Fruit fly (Drosophila melanogaster) whole organism, embryonic: ENCODE measurements around the gene HUWE1.

ENCODE experiments used
- ATbp ChIP-seq: fragments of 200-800 bp; sonication (Bioruptor generic); optimal IDR thresholded peaks from 2 replicates; lab custom pipeline; 2017; ENCODE audit warnings: missing biosample characterization, mild to moderate bottlenecking, missing genetic modification characterization, missing genetic modification reagents
- Ada2b ChIP-seq: fragments of 200-800 bp; sonication (Bioruptor generic); IDR thresholded peaks from 2 replicates; pipeline ENCODE4 v1.3.6; 2022; ENCODE audit warnings: missing biosample characterization, missing genetic modification characterization
- Aef1 ChIP-seq: fragments of 200-800 bp; sonication (Bioruptor generic); IDR thresholded peaks from 3 replicates; pipeline ENCODE4 v1.3.6; 2022; ENCODE audit warnings: missing biosample characterization, missing genetic modification characterization
- Blimp-1 ChIP-seq: fragments of 200-800 bp; sonication (Bioruptor generic); optimal IDR thresholded peaks from 3 replicates; lab custom pipeline; 2018; ENCODE audit warnings: missing biosample characterization, missing genetic modification characterization, mild to moderate bottlenecking, moderate library complexity, missing genetic modification reagents
- CG12236 ChIP-seq: fragments of 200-800 bp; sonication (Bioruptor generic); optimal IDR thresholded peaks from 2 replicates; lab custom pipeline; 2016; ENCODE audit warnings: missing biosample characterization, missing genetic modification characterization
- CG12744 ChIP-seq: fragments of 200-800 bp; sonication (Bioruptor generic); optimal IDR thresholded peaks from 2 replicates; lab custom pipeline; 2016; ENCODE audit warnings: missing biosample characterization, missing genetic modification characterization
- CG12942 ChIP-seq: fragments of 200-800 bp; sonication (Bioruptor generic); optimal IDR thresholded peaks from 3 replicates; lab custom pipeline; 2016; ENCODE audit warnings: missing biosample characterization, missing genetic modification characterization
- CG15696 ChIP-seq: fragments of 200-800 bp; sonication (Bioruptor generic); optimal IDR thresholded peaks from 2 replicates; lab custom pipeline; 2019; ENCODE audit warnings: missing biosample characterization, mild to moderate bottlenecking, missing genetic modification characterization, moderate library complexity
- CG1602 ChIP-seq: fragments of 200-800 bp; sonication (Bioruptor generic); optimal IDR thresholded peaks from 3 replicates; lab custom pipeline; 2016; ENCODE audit warnings: missing biosample characterization, missing genetic modification characterization
- CG31224 ChIP-seq: fragments of 200-800 bp; sonication (Bioruptor generic); IDR thresholded peaks from 2 replicates; pipeline ENCODE4 v1.3.6; 2022; ENCODE audit warnings: missing biosample characterization, missing genetic modification characterization
- CG3163 ChIP-seq: fragments of 200-800 bp; sonication (Bioruptor generic); optimal IDR thresholded peaks from 3 replicates; lab custom pipeline; 2016; ENCODE audit warnings: missing biosample characterization, missing genetic modification characterization
- CG3281 ChIP-seq: fragments of 200-800 bp; sonication (Bioruptor generic); optimal IDR thresholded peaks from 3 replicates; lab custom pipeline; 2017; ENCODE audit warnings: missing biosample characterization, mild to moderate bottlenecking, missing genetic modification characterization
- CG34376 ChIP-seq: fragments of 200-800 bp; sonication (Bioruptor generic); optimal IDR thresholded peaks from 2 replicates; lab custom pipeline; 2018; ENCODE audit warnings: missing biosample characterization, mild to moderate bottlenecking, missing genetic modification characterization
- CG43689 ChIP-seq: fragments of 200-800 bp; sonication (Bioruptor generic); IDR thresholded peaks from 2 replicates; pipeline ENCODE4 v1.3.6; 2022; ENCODE audit warnings: missing biosample characterization, missing genetic modification characterization
- CG6813 ChIP-seq: fragments of 200-800 bp; sonication (Bioruptor generic); optimal IDR thresholded peaks from 2 replicates; lab custom pipeline; 2017; ENCODE audit warnings: missing biosample characterization, missing genetic modification characterization, mild to moderate bottlenecking, moderate library complexity, missing genetic modification reagents
- CG8089 ChIP-seq: fragments of 200-800 bp; sonication (Bioruptor generic); optimal IDR thresholded peaks from 3 replicates; lab custom pipeline; 2016; ENCODE audit warnings: missing biosample characterization, missing genetic modification characterization
- CG9932 ChIP-seq: fragments of 200-800 bp; sonication (Bioruptor generic); IDR thresholded peaks from 2 replicates; pipeline ENCODE4 v1.3.6; 2022; ENCODE audit warnings: missing biosample characterization, missing genetic modification characterization
- Dad ChIP-seq: fragments of 200-800 bp; sonication (Bioruptor generic); optimal IDR thresholded peaks from 3 replicates; lab custom pipeline; 2016; ENCODE audit warnings: missing biosample characterization, missing genetic modification characterization
- Drgx ChIP-seq: fragments of 200-800 bp; sonication (Bioruptor generic); IDR thresholded peaks from 2 replicates; pipeline ENCODE4 v1.3.6; 2022; ENCODE audit warnings: missing biosample characterization, missing genetic modification characterization
- Eip74EF ChIP-seq, 2 experiments: fragments of 200-800 bp in 1 of 2; fragments of >200 bp in 1 of 2; sonication (Bioruptor generic) in 1 of 2; optimal IDR thresholded peaks; 2 replicates each; lab custom pipeline; 2017 to 2019; ENCODE audit warnings: missing biosample characterization in 2 of 2, missing genetic modification characterization in 2 of 2, mild to moderate bottlenecking in 1 of 2, moderate library complexity in 1 of 2
- HLH3B ChIP-seq: fragments of 200-800 bp; sonication (Bioruptor generic); IDR thresholded peaks from 2 replicates; pipeline ENCODE4 v1.3.6; 2022; ENCODE audit warnings: missing biosample characterization, missing genetic modification characterization
- HLHmδ ChIP-seq: fragments of 200-800 bp; sonication (Bioruptor generic); optimal IDR thresholded peaks from 2 replicates; lab custom pipeline; 2018; ENCODE audit warnings: missing biosample characterization, mild to moderate bottlenecking, missing genetic modification characterization, moderate library complexity
- Hsf ChIP-seq: fragments of 200-800 bp; sonication (Bioruptor generic); optimal IDR thresholded peaks from 3 replicates; lab custom pipeline; 2016; ENCODE audit warnings: missing biosample characterization, missing genetic modification characterization
- Med ChIP-seq: fragments of 200-800 bp; sonication (Bioruptor generic); peaks from one replicate; lab custom pipeline; 2016; ENCODE audit warnings: missing biosample characterization, missing genetic modification characterization, mild to moderate bottlenecking, inconsistent platforms, moderate library complexity
- Myb ChIP-seq: fragments of 200-800 bp; sonication (Bioruptor generic); optimal IDR thresholded peaks from 2 replicates; lab custom pipeline; 2016; ENCODE audit warnings: missing biosample characterization, missing genetic modification characterization
- PHDP ChIP-seq: fragments of 200-800 bp; sonication (Bioruptor generic); optimal IDR thresholded peaks from 3 replicates; lab custom pipeline; 2018; ENCODE audit warnings: missing biosample characterization, mild to moderate bottlenecking, missing genetic modification characterization, moderate library complexity
- Sin3A ChIP-seq: fragments of >200 bp; optimal IDR thresholded peaks from 2 replicates; lab custom pipeline; 2018
- YL-1 ChIP-seq: fragments of 200-800 bp; sonication (Bioruptor generic); optimal IDR thresholded peaks from 3 replicates; lab custom pipeline; 2017; ENCODE audit warnings: missing biosample characterization, mild to moderate bottlenecking, missing genetic modification characterization
- amos ChIP-seq: fragments of 200-800 bp; sonication (Bioruptor generic); IDR thresholded peaks from 2 replicates; pipeline ENCODE4 v1.3.6; 2022; ENCODE audit warnings: missing biosample characterization, missing genetic modification characterization; ENCODE audit not compliant: partially characterized antibody
- cg ChIP-seq: fragments of 200-800 bp; sonication (Bioruptor generic); optimal IDR thresholded peaks from 3 replicates; lab custom pipeline; 2019; ENCODE audit warnings: missing biosample characterization, mild to moderate bottlenecking, missing genetic modification characterization, moderate library complexity
- cwo ChIP-seq: fragments of 200-800 bp; sonication (Bioruptor generic); optimal IDR thresholded peaks from 3 replicates; lab custom pipeline; 2017; ENCODE audit warnings: missing biosample characterization, missing genetic modification characterization, mild to moderate bottlenecking, moderate library complexity, missing genetic modification reagents
- da ChIP-seq: fragments of 200-800 bp; sonication (Bioruptor generic); optimal IDR thresholded peaks from 2 replicates; lab custom pipeline; 2016; ENCODE audit warnings: missing biosample characterization, missing genetic modification characterization
- en ChIP-seq: fragments of 200-800 bp; sonication (Bioruptor generic); optimal IDR thresholded peaks from 2 replicates; lab custom pipeline; 2016; ENCODE audit warnings: missing biosample characterization, missing genetic modification characterization
- eve ChIP-seq, 2 experiments: fragments of >200 bp; optimal IDR thresholded peaks; 2 replicates each; lab custom pipeline; 2017; ENCODE audit warnings: missing biosample characterization in 2 of 2, missing genetic modification characterization in 2 of 2
- fu2 ChIP-seq: fragments of 200-800 bp; sonication (Bioruptor generic); optimal IDR thresholded peaks from 2 replicates; lab custom pipeline; 2016; ENCODE audit warnings: missing biosample characterization, missing genetic modification characterization
- gcm ChIP-seq: fragments of 200-800 bp; sonication (Bioruptor generic); optimal IDR thresholded peaks from 2 replicates; lab custom pipeline; 2019; ENCODE audit warnings: missing biosample characterization, mild to moderate bottlenecking, missing genetic modification characterization, moderate library complexity
- gem ChIP-seq: fragments of 200-800 bp; sonication (Bioruptor generic); optimal IDR thresholded peaks from 2 replicates; lab custom pipeline; 2019; ENCODE audit warnings: missing biosample characterization, mild to moderate bottlenecking, missing genetic modification characterization, moderate library complexity
- ham ChIP-seq: fragments of 200-800 bp; sonication (Bioruptor generic); IDR thresholded peaks from 2 replicates; pipeline ENCODE4 v1.3.6; 2022; ENCODE audit warnings: missing biosample characterization, missing genetic modification characterization
- hbn ChIP-seq: fragments of 200-800 bp; sonication (Bioruptor generic); IDR thresholded peaks from 2 replicates; pipeline ENCODE4 v1.3.6; 2022; ENCODE audit warnings: missing biosample characterization, missing genetic modification characterization; ENCODE audit not compliant: partially characterized antibody
- ind ChIP-seq: fragments of 200-800 bp; sonication (Bioruptor generic); optimal IDR thresholded peaks from 3 replicates; lab custom pipeline; 2016; ENCODE audit warnings: missing biosample characterization, missing genetic modification characterization
- jigr1 ChIP-seq: fragments of 200-800 bp; sonication (Bioruptor generic); IDR thresholded peaks from 3 replicates; pipeline ENCODE4 v1.3.6; 2022; ENCODE audit warnings: missing biosample characterization, missing genetic modification characterization
- jing ChIP-seq: fragments of 200-800 bp; sonication (Bioruptor generic); optimal IDR thresholded peaks from 2 replicates; lab custom pipeline; 2018; ENCODE audit warnings: missing biosample characterization, mild to moderate bottlenecking, missing genetic modification characterization
- kah ChIP-seq: fragments of 200-800 bp; sonication (Bioruptor generic); optimal IDR thresholded peaks from 2 replicates; lab custom pipeline; 2018; ENCODE audit warnings: missing biosample characterization, mild to moderate bottlenecking, missing genetic modification characterization
- lbe ChIP-seq: fragments of 200-800 bp; sonication (Bioruptor generic); optimal IDR thresholded peaks from 2 replicates; lab custom pipeline; 2016; ENCODE audit warnings: missing biosample characterization, mild to moderate bottlenecking, missing genetic modification characterization
- lmd ChIP-seq: fragments of 200-800 bp; sonication (Bioruptor generic); IDR thresholded peaks from 2 replicates; pipeline ENCODE4 v1.3.6; 2022; ENCODE audit warnings: missing biosample characterization, missing genetic modification characterization
- nmo ChIP-seq: fragments of 200-800 bp; sonication (Bioruptor generic); optimal IDR thresholded peaks from 2 replicates; lab custom pipeline; 2018; ENCODE audit warnings: missing biosample characterization, mild to moderate bottlenecking, missing genetic modification characterization, moderate library complexity
- p53 ChIP-seq: fragments of 200-800 bp; sonication (Bioruptor generic); optimal IDR thresholded peaks from 2 replicates; lab custom pipeline; 2016; ENCODE audit warnings: missing biosample characterization, missing genetic modification characterization
- sens ChIP-seq: fragments of 200-800 bp; sonication (Bioruptor generic); peaks from one replicate; lab custom pipeline; 2016; ENCODE audit warnings: missing biosample characterization, missing genetic modification characterization
- sens-2 ChIP-seq: fragments of 200-800 bp; sonication (Bioruptor generic); IDR thresholded peaks from 2 replicates; pipeline ENCODE4 v1.3.6; 2022; ENCODE audit warnings: missing biosample characterization, missing genetic modification characterization
- sim ChIP-seq: fragments of 200-800 bp; sonication (Bioruptor generic); IDR thresholded peaks from 2 replicates; pipeline ENCODE4 v1.3.6; 2022; ENCODE audit warnings: missing biosample characterization, missing genetic modification characterization
- slbo ChIP-seq: fragments of 200-800 bp; sonication (Bioruptor generic); IDR thresholded peaks from 2 replicates; pipeline ENCODE4 v1.3.6; 2022; ENCODE audit warnings: missing biosample characterization, missing genetic modification characterization
- tll ChIP-seq, 2 experiments: fragments of 200-800 bp in 1 of 2; fragments of >200 bp in 1 of 2; sonication (Bioruptor generic) in 1 of 2; optimal IDR thresholded peaks; 2 replicates each; lab custom pipeline; 2017 to 2019; ENCODE audit warnings: missing biosample characterization in 2 of 2, missing genetic modification characterization in 2 of 2, mild to moderate bottlenecking in 1 of 2, moderate library complexity in 1 of 2

Gene HUWE1

dm6 chrX:15712409-15712808 lies at the start of gene HUWE1 (continued):
- TF ChIP-seq cwo (no peak), nmo (peak; percentile 68), slbo (GFP tag; lab: Robert Waterston, UW) (peak; percentile 26; the same call in 1 of the 2 replicates), p53 (GFP tag; lab: Kevin White, UChicago) (no peak), CG8089 (GFP tag; lab: Kevin White, UChicago) (no peak), Sin3A (lab: Kevin White, UChicago) (no peak), gcm (GFP tag; lab: Kevin White, UChicago) (no peak), Hsf (GFP tag; lab: Kevin White, UChicago) (no peak), sens-2 (no peak), amos (peak; percentile 84), YL-1 (GFP tag; lab: Kevin White, UChicago) (peak; percentile 17), en (GFP tag; lab: Kevin White, UChicago) (no peak), Ada2b (GFP tag; lab: Robert Waterston, UW) (no peak), fu2 (GFP tag; lab: Kevin White, UChicago) (no peak), ind (GFP tag; lab: Kevin White, UChicago) (no peak), Myb (GFP tag; lab: Kevin White, UChicago) (peak; percentile 61), hbn (peak; percentile 69; the same call in 1 of the 2 replicates), Eip74EF (GFP tag; optimal IDR thresholded peaks at IDR 0.05; lab: Kevin White, UChicago) (no peak), CG34376 (GFP tag; lab: Kevin White, UChicago) (no peak), CG31224 (GFP tag; lab: Robert Waterston, UW) (no peak), lbe (no peak), CG12236 (GFP tag; lab: Kevin White, UChicago) (no peak), eve (GFP tag; optimal IDR thresholded peaks at IDR 0.05; lab: Kevin White, UChicago) (no peak), ham (no peak), cg (GFP tag; lab: Kevin White, UChicago) (no peak), Dad (GFP tag; lab: Kevin White, UChicago) (no peak), gem (tag; lab: Kevin White, UChicago) (no peak), sim (GFP tag; lab: Robert Waterston, UW) (no peak), jigr1 (GFP tag; lab: Robert Waterston, UW) (no peak), jing (no peak), lmd (GFP tag; lab: Robert Waterston, UW) (no peak), CG12744 (GFP tag; lab: Kevin White, UChicago) (no peak), kah (GFP tag; lab: Kevin White, UChicago) (no peak), PHDP (no peak), HLH3B (no peak), CG3281 (GFP tag; lab: Kevin White, UChicago) (no peak), CG12942 (no peak), CG15696 (tag; lab: Kevin White, UChicago) (no peak), Aef1 (peak; percentile 57), Med (peak; percentile 87), Drgx (GFP tag; lab: Robert Waterston, UW) (no peak), CG6813 (GFP tag; lab: Kevin White, UChicago) (no peak), CG1602 (no peak), tll (GFP tag; optimal IDR thresholded peaks at IDR 0.05; lab: Kevin White, UChicago) (peak in 1 of 2 experiments; percentile 9), CG9932 (GFP tag; lab: Robert Waterston, UW) (peak; percentile 38; the same call in 1 of the 2 replicates), CG3163 (GFP tag; lab: Kevin White, UChicago) (peak; percentile 33), Blimp-1 (GFP tag; lab: Kevin White, UChicago) (no peak), da (no peak), ATbp (GFP tag; lab: Kevin White, UChicago) (no peak), CG43689 (GFP tag; lab: Robert Waterston, UW) (no peak), HLHmδ (no peak), sens (no peak)
